Fruit fly (Drosophila melanogaster) ovary, adult (tissue): ENCODE measurements around the gene Kaz1-ORFB.

Experiments used
- CG17801 ChIP-seq: fragments of 200-800 bp; optimal IDR thresholded peaks from 2 replicates; lab custom pipeline; 2019; ENCODE audit warnings: missing biosample characterization, mild to moderate bottlenecking, missing genetic modification characterization, moderate library complexity; ENCODE audit not compliant: partially characterized antibody

The Kaz1-ORFB gene

DNA sequence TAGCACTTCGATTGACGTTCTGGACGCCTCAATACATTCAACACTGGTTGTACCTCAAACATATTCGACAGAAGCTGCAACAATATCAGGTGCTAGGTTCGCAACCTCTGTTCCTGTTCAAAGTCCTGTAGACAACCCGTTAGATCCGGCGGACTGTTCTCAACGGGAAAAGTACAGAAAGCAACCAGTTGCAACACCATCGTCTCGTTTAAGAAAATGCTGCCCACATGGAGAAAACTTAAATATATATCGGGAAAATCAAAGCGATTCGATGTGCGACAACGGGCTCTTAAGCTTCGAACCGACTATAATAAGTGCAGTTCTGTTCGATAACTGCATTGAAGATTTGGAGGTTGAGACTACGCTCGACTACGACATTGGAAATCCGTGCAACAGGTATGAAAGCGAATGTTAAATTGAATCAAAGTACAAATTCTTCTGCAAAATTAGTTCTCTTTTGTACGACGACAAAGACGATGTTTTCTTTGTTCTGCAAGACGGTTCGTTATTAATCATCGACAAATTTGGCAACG lies 31.9 kb downstream of the Kaz1-ORFB start:
- TF ChIP-seq CG17801 (GFP tag; lab: Kevin White, UChicago): no peak

DNA sequence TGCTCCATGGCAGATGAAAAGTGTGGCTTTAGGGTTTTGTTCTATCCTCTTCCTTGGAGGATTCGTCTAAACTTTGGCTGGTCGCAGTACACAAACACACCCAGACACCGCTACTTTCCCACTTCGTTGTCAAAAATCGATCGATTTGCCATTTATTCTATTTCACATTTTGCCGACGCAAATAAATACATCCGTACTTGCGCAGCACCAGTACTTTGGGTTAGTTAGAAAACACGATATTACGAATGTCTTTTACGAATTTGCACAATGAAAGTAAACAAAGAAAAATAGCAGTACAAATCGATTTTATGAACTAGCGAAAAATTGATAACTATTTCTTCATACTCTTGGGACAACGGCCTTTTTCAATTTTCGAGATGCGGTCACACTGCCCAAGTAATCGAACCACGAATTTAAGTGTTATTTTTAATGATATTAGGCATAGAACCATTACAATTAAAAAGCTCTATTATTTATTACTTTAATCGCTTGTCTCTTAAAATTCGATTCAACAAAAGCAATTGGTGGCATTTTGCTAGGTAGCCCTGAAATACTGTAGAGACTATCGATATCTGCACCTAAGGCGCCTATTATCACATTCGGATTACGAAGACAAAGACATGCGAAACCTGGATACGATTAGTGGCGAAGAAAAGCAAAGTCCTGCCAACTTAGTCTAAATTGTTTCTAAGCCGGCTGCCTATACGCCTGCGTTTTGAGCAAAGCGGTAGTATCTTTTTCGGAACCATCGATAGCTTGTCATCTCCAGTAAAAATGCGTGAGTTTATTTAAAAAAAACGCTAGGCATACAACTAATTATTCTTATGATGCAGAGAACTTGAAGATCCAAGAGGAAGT lies 41.4 kb downstream of the Kaz1-ORFB start, which contains the start of the genes DIP2 and wac:
TSS of gene DIP2 (minus strand) at position 337 of the 858 bp plus-strand sequence.
TSS of gene wac (plus strand) at position 559 of the 858 bp plus-strand sequence.
- peak; percentile 33 for TF ChIP-seq CG17801 (GFP tag; lab: Kevin White, UChicago)

DNA sequence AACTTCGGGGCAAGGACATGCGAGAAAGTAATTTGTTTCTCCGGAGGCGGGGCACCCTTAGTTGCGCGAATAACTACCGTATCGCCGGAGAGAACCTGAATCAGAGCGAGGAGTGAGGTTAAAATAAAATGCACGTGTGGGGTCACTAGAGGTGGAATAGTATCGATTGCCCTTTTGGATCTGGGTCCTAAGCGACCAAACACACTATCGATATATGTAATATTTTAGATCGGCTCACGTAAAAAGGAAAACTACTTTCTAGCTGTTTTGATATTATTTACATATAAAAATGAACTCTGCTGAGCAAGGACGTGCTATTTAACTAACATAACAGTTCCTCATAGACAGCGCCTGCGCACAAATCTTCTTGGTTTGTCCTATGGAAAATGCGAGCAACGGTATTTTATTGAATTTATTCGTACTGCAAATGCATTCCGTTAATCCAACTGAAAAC lies 46.3 kb downstream of the Kaz1-ORFB start:
- TF ChIP-seq CG17801 (GFP tag; lab: Kevin White, UChicago): no peak

- no peak for TF ChIP-seq CG17801 (GFP tag; lab: Kevin White, UChicago)
Observed at dm6 chr3L:263500-264377, 47.3 kb downstream of the Kaz1-ORFB start.

- TF ChIP-seq CG17801 (GFP tag; lab: Kevin White, UChicago): no peak
Observed at dm6 chr3L:264378-265151, 48.1 kb downstream of the Kaz1-ORFB start, which contains the start of the genes Tudor-SN and mRpL17. Gene Tudor-SN (minus strand): TSS chr3L:264380. Gene mRpL17 (plus strand): TSS chr3L:264779.

dm6 chr3L:265808-266207 lies 49.4 kb downstream of the Kaz1-ORFB start, which contains the start of gene CG34263:
Gene CG34263 (minus strand): TSS chr3L:265908.
- no peak for TF ChIP-seq CG17801 (GFP tag; lab: Kevin White, UChicago)

DNA sequence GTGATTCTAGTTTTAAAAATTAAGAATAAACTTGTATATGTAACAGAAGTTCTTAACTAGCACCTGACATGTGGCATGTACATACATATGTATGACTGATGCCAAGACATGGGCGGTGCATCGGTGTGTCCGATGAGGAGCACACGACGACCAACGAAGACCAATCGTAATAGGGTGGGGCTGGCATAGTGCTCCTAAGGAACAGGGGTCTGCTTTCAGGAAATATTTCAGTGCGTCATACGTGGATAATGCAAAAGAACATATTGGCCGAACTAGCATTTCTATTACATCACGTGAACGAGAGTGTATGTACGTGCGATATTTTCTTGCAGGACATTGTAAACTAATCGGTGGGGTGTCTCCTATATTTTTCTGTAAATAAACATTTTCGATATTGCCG lies 50.7 kb downstream of the Kaz1-ORFB start, which contains the start of gene miple1:
TSS of gene miple1 (plus strand) at position 217 of the 400 bp plus-strand sequence.
- TF ChIP-seq CG17801 (GFP tag; lab: Kevin White, UChicago): no peak

DNA sequence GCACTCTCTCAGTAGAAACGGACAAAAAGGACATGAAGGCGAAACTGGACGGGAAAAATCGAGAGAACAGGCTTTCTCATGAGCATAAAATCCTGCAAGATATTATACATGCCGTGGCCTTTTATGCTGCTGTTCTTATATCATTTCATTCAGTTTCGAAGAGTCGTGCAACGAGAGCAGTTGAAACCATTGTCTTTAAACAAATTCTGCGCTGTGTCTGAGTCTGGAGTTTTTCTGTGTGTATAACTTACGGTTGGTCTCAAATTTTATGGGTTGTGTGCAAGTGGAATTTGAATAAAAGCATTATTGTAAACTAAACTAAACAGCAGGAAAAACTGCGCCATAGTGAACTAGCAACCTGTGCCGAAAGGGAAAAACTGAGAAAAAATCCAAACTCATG lies 51.2 kb downstream of the Kaz1-ORFB start:
- TF ChIP-seq CG17801 (GFP tag; lab: Kevin White, UChicago): no peak
